Fruit fly (Drosophila melanogaster) S2 (cell line): ENCODE results near the gene Gyc88E.

Experiments used
- CG8478 ChIP-seq: fragments of >200 bp; optimal IDR thresholded peaks from 2 replicates; lab custom pipeline; 2018
- CTCF ChIP-seq, 2 experiments: fragments of >200 bp; optimal IDR thresholded peaks; 2 replicates each; lab custom pipeline; 2018

DNA sequence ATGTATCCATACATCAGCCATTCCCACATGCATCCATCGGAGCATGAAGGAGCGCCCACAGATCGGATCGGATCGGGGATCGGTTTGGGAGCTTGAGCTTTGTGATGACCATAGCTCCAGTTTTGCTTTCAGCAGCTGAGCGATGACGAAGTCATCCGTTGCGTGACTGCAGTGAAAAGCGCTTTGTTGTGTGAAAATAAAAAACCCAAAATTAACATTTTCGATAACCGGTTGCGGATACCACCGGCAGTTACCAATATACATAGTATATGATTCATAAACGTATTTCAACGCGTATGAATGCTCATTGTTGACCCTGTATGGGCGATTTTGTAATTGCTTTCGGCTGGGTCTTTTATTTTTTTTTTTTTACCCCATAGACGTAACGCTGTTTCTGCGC lies 55.0 kb downstream of the Gyc88E start:
- TF ChIP-seq CTCF (optimal IDR thresholded peaks at IDR 0.05; lab: Kevin White, UChicago) (no peak), CG8478 (lab: Kevin White, UChicago) (no peak)
